Worm (Caenorhabditis elegans): ENCODE results near the gene str-116.

Gene str-116

ce11 chrV:11220936-11221335, 45.8 kb upstream of the str-116 start, which contains the start of gene T19B10.2:
Gene T19B10.2, plus strand, starts transcription at chrV:11221302.
- no peak for TF ChIP-seq snpc-1.1 (tag; optimal IDR thresholded peaks at IDR 0.05; ENCODE audit: insufficient read depth)
- TF ChIP-seq F10E7.11 (tag; optimal IDR thresholded peaks at IDR 0.05) = no peak
- TF ChIP-seq F55B11.4 (tag; optimal IDR thresholded peaks at IDR 0.05; ENCODE audit: borderline replicate concordance, insufficient read depth) = no peak
- TF ChIP-seq Y56A3A.18 (GFP tag; IDR thresholded peaks at IDR 0.05) = no peak
- TF ChIP-seq nhr-90 (tag; optimal IDR thresholded peaks at IDR 0.05) = no peak
- no peak for TF ChIP-seq dpff-1 (tag; optimal IDR thresholded peaks at IDR 0.05)
- no peak for TF ChIP-seq tbp1 (GFP tag; optimal IDR thresholded peaks at IDR 0.05)
- no peak for TF ChIP-seq ztf-28 (GFP tag; IDR thresholded peaks at IDR 0.05)
- no peak for TF ChIP-seq zim-3 (tag; optimal IDR thresholded peaks at IDR 0.05)
- TF ChIP-seq madf-3 (GFP tag; IDR thresholded peaks at IDR 0.05) = no peak
- no peak for TF ChIP-seq fkh-3 (tag; optimal IDR thresholded peaks at IDR 0.05)
- no peak for TF ChIP-seq ekl-4 (GFP tag; IDR thresholded peaks at IDR 0.05)

- TF ChIP-seq aptf-2 (GFP tag; conservative IDR thresholded peaks at IDR 0.05) (no peak), ceh-58 (GFP tag; IDR thresholded peaks at IDR 0.05) (no peak), egl-18 (GFP tag; IDR thresholded peaks at IDR 0.05) (no peak), ztf-25 (GFP tag; IDR thresholded peaks at IDR 0.05) (no peak), egrh-3 (GFP tag; IDR thresholded peaks at IDR 0.05) (no peak), F23B12.7 (tag; optimal IDR thresholded peaks at IDR 0.05; ENCODE audit: insufficient read depth) (no peak), rec-8 (tag; optimal IDR thresholded peaks at IDR 0.05) (no peak), bed-1 (GFP tag; IDR thresholded peaks at IDR 0.05) (no peak), ama-1 (optimal IDR thresholded peaks at IDR 0.05) (no peak), ama-1 (GFP tag; optimal IDR thresholded peaks at IDR 0.05) (no peak), xnd-1 (tag; optimal IDR thresholded peaks at IDR 0.05) (no peak), nhr-90 (tag; optimal IDR thresholded peaks at IDR 0.05) (no peak), nhr-120 (GFP tag; IDR thresholded peaks at IDR 0.05) (no peak), hlh-26 (GFP tag; conservative IDR thresholded peaks at IDR 0.05) (no peak), ets-4 (GFP tag; optimal IDR thresholded peaks at IDR 0.05) (no peak), nhr-80 (tag; optimal IDR thresholded peaks at IDR 0.05) (no peak), B0019.2 (GFP tag; conservative IDR thresholded peaks at IDR 0.05) (no peak), B0035.1 (tag; optimal IDR thresholded peaks at IDR 0.05) (no peak)
Measured at ce11 chrV:11223698-11224097, 43.1 kb upstream of the str-116 start.

DNA sequence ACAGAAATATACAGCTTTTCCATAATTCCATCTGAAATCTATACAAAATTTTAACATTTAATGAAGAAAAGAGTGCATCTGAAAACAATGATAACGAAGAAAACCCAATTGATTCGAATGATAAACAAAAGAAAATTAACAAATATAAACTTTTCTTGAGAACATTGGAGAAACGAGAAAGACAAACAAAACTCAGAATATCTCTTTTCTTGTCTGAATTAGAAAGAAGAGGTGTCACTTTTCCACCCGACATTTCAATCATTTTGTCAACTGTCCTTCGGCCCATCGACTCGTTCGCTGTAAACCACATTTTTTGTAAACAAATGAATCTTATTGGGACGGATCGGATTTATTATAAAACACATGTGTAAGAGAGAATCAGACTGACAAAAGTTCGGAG, 40.8 kb upstream of the str-116 start, which contains the start of gene bgal-1:
Gene bgal-1, minus strand, starts transcription at position 38 of the 400 bp plus-strand sequence.
- no peak for TF ChIP-seq snpc-4 (GFP tag; optimal IDR thresholded peaks at IDR 0.05)
- peak in 2 of 4 experiments; percentile 32 to 39 for TF ChIP-seq snpc-4 (tag; optimal IDR thresholded peaks at IDR 0.05)
- peak; percentile 8 for TF ChIP-seq somi-1 (GFP tag; optimal IDR thresholded peaks at IDR 0.05)
- peak; percentile 22 for TF ChIP-seq ama-1 (optimal IDR thresholded peaks at IDR 0.05)
- peak in 1 of 2 experiments; percentile 15 for TF ChIP-seq ama-1 (GFP tag; optimal IDR thresholded peaks at IDR 0.05)
- no peak for TF ChIP-seq egl-18 (GFP tag; IDR thresholded peaks at IDR 0.05)
- TF ChIP-seq ekl-4 (GFP tag; IDR thresholded peaks at IDR 0.05) = 0 out of 2 replicates have a peak, but pooled peaks have one; percentile 18
- TF ChIP-seq tbx-9 (tag; optimal IDR thresholded peaks at IDR 0.05; ENCODE audit: borderline replicate concordance) = no peak
- TF ChIP-seq dpff-1 (tag; optimal IDR thresholded peaks at IDR 0.05) = no peak
- TF ChIP-seq F23B12.7 (tag; optimal IDR thresholded peaks at IDR 0.05; ENCODE audit: insufficient read depth) = no peak
- no peak for TF ChIP-seq B0261.1 (tag; optimal IDR thresholded peaks at IDR 0.05)
- no peak for TF ChIP-seq nhr-80 (tag; optimal IDR thresholded peaks at IDR 0.05)
- peak in 1 of 3 experiments; percentile 37 for TF ChIP-seq lin-35 (GFP tag; optimal IDR thresholded peaks at IDR 0.05)
- TF ChIP-seq K12H6.12 (tag; optimal IDR thresholded peaks at IDR 0.05) = no peak
